Worm (Caenorhabditis elegans): ENCODE data around the gene F55G11.4.

- TF ChIP-seq klf-2 (GFP tag; conservative IDR thresholded peaks at IDR 0.05) (no peak), flt-1 (GFP tag; IDR thresholded peaks at IDR 0.05) (no peak)
Observed at ce11 chrIV:12936221-12936776, 37.1 kb upstream of the F55G11.4 start, which contains the start of the genes cld-1 and dod-21.

Measured in whole organism, midembryonic.